Worm (Caenorhabditis elegans): Measurements from ENCODE around the gene B0554.7.

Gene B0554.7

ce11 chrV:453569-453968, 12.7 kb upstream of the B0554.7 start, which contains the start of gene nhr-98:
nhr-98 (plus strand) TSS chrV:453869.
- TF ChIP-seq pha-4 (tag; optimal IDR thresholded peaks at IDR 0.05): no peak
- no peak for TF ChIP-seq T23F11.4 (GFP tag; optimal IDR thresholded peaks at IDR 0.05)
- no peak for TF ChIP-seq sdc-2 (tag; optimal IDR thresholded peaks at IDR 0.05)
- no peak for TF ChIP-seq ama-1 (optimal IDR thresholded peaks at IDR 0.05)
- no peak for TF ChIP-seq elt-4 (tag; optimal IDR thresholded peaks at IDR 0.05)
- no peak for TF ChIP-seq hlh-8 (tag; optimal IDR thresholded peaks at IDR 0.05)
- no peak for TF ChIP-seq unc-55 (GFP tag; optimal IDR thresholded peaks at IDR 0.05)
- TF ChIP-seq fkh-6 (tag; optimal IDR thresholded peaks at IDR 0.05): no peak
- no peak for TF ChIP-seq madf-2 (tag; optimal IDR thresholded peaks at IDR 0.05)
- no peak for TF ChIP-seq rnt-1 (tag; optimal IDR thresholded peaks at IDR 0.05)
- TF ChIP-seq ceh-9 (tag; optimal IDR thresholded peaks at IDR 0.05): no peak
- no peak for TF ChIP-seq K09A11.1 (tag; optimal IDR thresholded peaks at IDR 0.05; ENCODE audit: insufficient read depth)
- no peak for TF ChIP-seq pha-2 (tag; optimal IDR thresholded peaks at IDR 0.05)
- no peak for TF ChIP-seq ceh-19 (GFP tag; optimal IDR thresholded peaks at IDR 0.05)
- TF ChIP-seq tbx-2 (tag; optimal IDR thresholded peaks at IDR 0.05): no peak
- no peak for TF ChIP-seq ceh-6 (GFP tag; optimal IDR thresholded peaks at IDR 0.05)
- TF ChIP-seq pros-1 (tag; optimal IDR thresholded peaks at IDR 0.05): no peak
- TF ChIP-seq C38D4.7 (GFP tag; optimal IDR thresholded peaks at IDR 0.05): no peak

- TF ChIP-seq ceh-34 (tag; optimal IDR thresholded peaks at IDR 0.05): no peak
- TF ChIP-seq mec-3 (tag; optimal IDR thresholded peaks at IDR 0.05; ENCODE audit: borderline replicate concordance): no peak
- no peak for TF ChIP-seq pax-1 (tag; optimal IDR thresholded peaks at IDR 0.05)
- no peak for TF ChIP-seq ceh-30 (tag; optimal IDR thresholded peaks at IDR 0.05)
- TF ChIP-seq ceh-31 (tag; optimal IDR thresholded peaks at IDR 0.05): no peak
- TF ChIP-seq hlh-6 (tag; optimal IDR thresholded peaks at IDR 0.05): no peak
- TF ChIP-seq ztf-16 (tag; optimal IDR thresholded peaks at IDR 0.05): no peak
- TF ChIP-seq pqm-1 (tag; optimal IDR thresholded peaks at IDR 0.05): no peak
- TF ChIP-seq unc-3 (GFP tag; conservative IDR thresholded peaks at IDR 0.05): no peak
- no peak for TF ChIP-seq unc-3 (tag; optimal IDR thresholded peaks at IDR 0.05)
- no peak for TF ChIP-seq pag-3 (tag; optimal IDR thresholded peaks at IDR 0.05; ENCODE audit: borderline replicate concordance)
- no peak for TF ChIP-seq elt-2 (tag; optimal IDR thresholded peaks at IDR 0.05)
- TF ChIP-seq pha-2 (tag; optimal IDR thresholded peaks at IDR 0.05): no peak
- TF ChIP-seq fax-1 (tag; optimal IDR thresholded peaks at IDR 0.05): no peak
- no peak for TF ChIP-seq nfya-1 (tag; optimal IDR thresholded peaks at IDR 0.05)
- no peak for TF ChIP-seq odd-2 (tag; optimal IDR thresholded peaks at IDR 0.05)
- no peak for TF ChIP-seq ttx-3 (tag; optimal IDR thresholded peaks at IDR 0.05)
These were observed 10.1 kb upstream of the B0554.7 start, which contains the start of gene nhr-123 for ce11 chrV:450757-451501. nhr-123 (plus strand) TSS chrV:451451.

ce11 chrV:449685-450084, 8.9 kb upstream of the B0554.7 start, which contains the start of gene M02H5.8:
M02H5.8 (plus strand) TSS chrV:449981.
- no peak for TF ChIP-seq ceh-18 (tag; optimal IDR thresholded peaks at IDR 0.05)
- TF ChIP-seq unc-55 (GFP tag; optimal IDR thresholded peaks at IDR 0.05): no peak
- no peak for TF ChIP-seq ama-1 (optimal IDR thresholded peaks at IDR 0.05)
- TF ChIP-seq ceh-24 (tag; optimal IDR thresholded peaks at IDR 0.05): no peak
- TF ChIP-seq odd-2 (tag; optimal IDR thresholded peaks at IDR 0.05): no peak
- no peak for TF ChIP-seq madf-2 (tag; optimal IDR thresholded peaks at IDR 0.05)
- TF ChIP-seq ceh-22 (tag; optimal IDR thresholded peaks at IDR 0.05): no peak
- TF ChIP-seq che-1 (tag; optimal IDR thresholded peaks at IDR 0.05): no peak
- no peak for TF ChIP-seq eyg-1 (tag; optimal IDR thresholded peaks at IDR 0.05)
- no peak for TF ChIP-seq C08G9.2 (tag; optimal IDR thresholded peaks at IDR 0.05)
- TF ChIP-seq pax-1 (tag; optimal IDR thresholded peaks at IDR 0.05): no peak
- no peak for TF ChIP-seq hlh-13 (GFP tag; optimal IDR thresholded peaks at IDR 0.05)
- TF ChIP-seq ets-4 (tag; optimal IDR thresholded peaks at IDR 0.05): no peak
- TF ChIP-seq gmeb-2 (tag; optimal IDR thresholded peaks at IDR 0.05): no peak
- TF ChIP-seq pros-1 (tag; optimal IDR thresholded peaks at IDR 0.05): no peak
